Worm (Caenorhabditis elegans) whole organism, L2 larva: ENCODE results near the gene nhr-84.

Source experiments
- mab-5 ChIP-seq: fragments of 150-350 bp; optimal IDR thresholded peaks from 2 replicates; lab custom pipeline; 2014; ENCODE audit warnings: missing biosample characterization, missing genetic modification characterization
- nhr-21 ChIP-seq: fragments of 150-350 bp; optimal IDR thresholded peaks from 2 replicates; lab custom pipeline; 2014; ENCODE audit warnings: missing biosample characterization, missing genetic modification characterization

DNA sequence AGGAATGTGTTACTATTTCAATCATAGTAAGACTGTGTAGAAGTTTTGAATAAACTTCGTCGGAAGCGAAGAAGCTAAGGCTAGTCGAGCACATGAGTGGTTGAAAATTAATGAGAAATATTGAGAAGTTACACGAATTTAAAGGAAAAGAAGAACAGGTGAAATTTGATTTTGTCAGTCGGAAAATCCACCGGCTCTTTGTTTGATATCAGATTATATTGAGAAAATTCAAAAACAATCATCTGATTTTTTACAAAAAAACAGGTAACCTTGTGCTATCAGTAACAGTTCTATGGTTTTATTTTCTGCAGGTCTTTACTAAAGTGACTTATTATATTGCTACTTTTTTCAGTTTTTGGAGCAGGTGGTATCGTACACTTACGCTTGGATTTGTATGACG, 21.1 kb downstream of the nhr-84 start, which contains the start of gene srh-148:
- TF ChIP-seq nhr-21 (no peak), mab-5 (tag; lab: Kevin White, UChicago) (no peak)
